Worm (Caenorhabditis elegans): ENCODE data around the gene hic-1.

hic-1 gene

DNA sequence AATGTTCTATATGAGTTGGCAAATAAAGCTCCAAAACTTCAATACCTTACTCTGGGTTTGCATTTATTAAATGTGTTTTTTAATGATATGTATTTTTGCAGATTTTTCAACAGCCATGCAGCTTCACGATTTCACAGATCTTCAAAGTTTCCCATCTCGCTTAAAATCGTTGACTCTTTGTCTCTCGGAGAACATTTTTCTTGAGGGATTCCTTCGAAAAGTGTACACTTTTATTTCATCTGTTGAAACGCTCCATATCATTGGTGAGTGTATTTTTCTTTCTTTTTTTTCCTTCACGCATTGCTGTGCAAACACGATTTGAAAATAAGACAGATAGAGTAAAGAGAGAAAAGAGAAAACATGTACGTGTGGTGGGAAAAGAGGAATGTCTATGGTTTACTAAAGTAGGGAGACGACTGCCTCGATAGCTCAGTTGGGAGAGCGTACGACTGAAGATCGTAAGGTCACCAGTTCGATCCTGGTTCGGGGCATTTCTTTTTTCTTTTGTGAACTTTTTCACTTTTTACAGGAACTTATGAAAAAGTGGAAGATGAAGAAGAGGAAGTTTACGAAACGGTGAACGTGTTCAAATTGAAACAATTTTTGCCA is 5.3 kb downstream of the hic-1 start:
- TF ChIP-seq nhr-28 (tag; optimal IDR thresholded peaks at IDR 0.05) (peak; percentile 43), zip-8 (tag; optimal IDR thresholded peaks at IDR 0.05) (no peak), mab-5 (tag; optimal IDR thresholded peaks at IDR 0.05) (no peak), unc-62 (GFP tag; optimal IDR thresholded peaks at IDR 0.05) (peak; percentile 54), mls-2 (tag; optimal IDR thresholded peaks at IDR 0.05) (peak; percentile 95), ceh-43 (GFP tag; optimal IDR thresholded peaks at IDR 0.05) (peak; percentile 74), sptf-1 (tag; optimal IDR thresholded peaks at IDR 0.05) (peak; percentile 94), ham-2 (GFP tag; optimal IDR thresholded peaks at IDR 0.05) (peak; percentile 76), lin-32 (GFP tag; optimal IDR thresholded peaks at IDR 0.05) (peak; percentile 80), elt-1 (tag; optimal IDR thresholded peaks at IDR 0.05; ENCODE audit: borderline replicate concordance, insufficient read depth) (no peak), sem-2 (GFP tag; optimal IDR thresholded peaks at IDR 0.05) (peak; percentile 78), blmp-1 (tag; optimal IDR thresholded peaks at IDR 0.05) (peak; percentile 17), drap-1 (GFP tag; optimal IDR thresholded peaks at IDR 0.05) (peak; percentile 91), nhr-76 (tag; optimal IDR thresholded peaks at IDR 0.05) (no peak), lsy-2 (tag; optimal IDR thresholded peaks at IDR 0.05) (peak; percentile 28), ceh-39 (tag; optimal IDR thresholded peaks at IDR 0.05) (peak; percentile 13), unc-120 (tag; optimal IDR thresholded peaks at IDR 0.05; ENCODE audit: poor library complexity, severe bottlenecking) (peak; percentile 87), nhr-237 (tag; optimal IDR thresholded peaks at IDR 0.05) (peak; percentile 43), flh-1 (GFP tag; optimal IDR thresholded peaks at IDR 0.05) (peak; percentile 57), ceh-83 (GFP tag; optimal IDR thresholded peaks at IDR 0.05) (peak; percentile 93), lin-13 (tag; optimal IDR thresholded peaks at IDR 0.05) (no peak), snpc-4 (tag; optimal IDR thresholded peaks at IDR 0.05) (no peak), cnd-1 (tag; optimal IDR thresholded peaks at IDR 0.05) (peak; percentile 86), bed-3 (GFP tag; optimal IDR thresholded peaks at IDR 0.05) (peak; percentile 84), mep-1 (tag; optimal IDR thresholded peaks at IDR 0.05) (peak; percentile 43), unc-39 (tag; optimal IDR thresholded peaks at IDR 0.05) (peak; percentile 19), pha-4 (tag; optimal IDR thresholded peaks at IDR 0.05) (peak; percentile 12), tbx-8 (GFP tag; optimal IDR thresholded peaks at IDR 0.05) (peak; percentile 76), hlh-1 (tag; optimal IDR thresholded peaks at IDR 0.05) (peak; percentile 55), ces-1 (GFP tag; optimal IDR thresholded peaks at IDR 0.05) (peak; percentile 52), M03D4.4 (tag; optimal IDR thresholded peaks at IDR 0.05) (no peak)

ce11 chrX:6591674-6592073 is 7.0 kb downstream of the hic-1 start:
- TF ChIP-seq ces-1 (GFP tag; optimal IDR thresholded peaks at IDR 0.05) (no peak), mep-1 (tag; optimal IDR thresholded peaks at IDR 0.05) (no peak), hlh-1 (tag; optimal IDR thresholded peaks at IDR 0.05) (peak; percentile 79), unc-120 (tag; optimal IDR thresholded peaks at IDR 0.05; ENCODE audit: poor library complexity, severe bottlenecking) (peak; percentile 57), unc-62 (GFP tag; optimal IDR thresholded peaks at IDR 0.05) (peak; percentile 41)

DNA sequence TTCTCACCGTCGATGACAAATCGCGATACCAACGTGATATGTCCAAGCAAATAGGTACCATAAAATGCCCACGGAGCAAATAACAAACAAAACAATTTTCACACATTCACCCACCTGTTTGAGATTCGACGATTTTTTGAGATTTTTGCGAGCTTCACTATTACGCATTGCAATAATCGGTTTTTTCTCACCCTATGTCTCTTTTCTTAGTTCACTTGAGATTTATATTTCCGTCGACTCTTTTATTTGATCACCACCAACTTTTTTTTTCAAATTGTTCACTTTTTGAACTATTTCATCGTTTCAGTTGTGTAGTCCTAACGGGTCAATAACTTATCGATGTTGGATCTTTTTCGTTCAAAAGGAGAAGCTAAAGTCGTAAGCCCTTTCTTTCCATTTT is 10.1 kb downstream of the hic-1 start, which contains the start of gene fbxl-4:
Gene fbxl-4, plus strand, starts transcription at position 301 of the 400 bp plus-strand sequence.
- TF ChIP-seq ham-2 (GFP tag; optimal IDR thresholded peaks at IDR 0.05) (no peak), ces-1 (GFP tag; optimal IDR thresholded peaks at IDR 0.05) (no peak), tbx-8 (GFP tag; optimal IDR thresholded peaks at IDR 0.05) (no peak), sem-2 (GFP tag; optimal IDR thresholded peaks at IDR 0.05) (no peak), sptf-1 (tag; optimal IDR thresholded peaks at IDR 0.05) (no peak)

- TF ChIP-seq ces-1 (GFP tag; optimal IDR thresholded peaks at IDR 0.05) (no peak), nhr-28 (tag; optimal IDR thresholded peaks at IDR 0.05) (no peak), nhr-2 (tag; optimal IDR thresholded peaks at IDR 0.05) (no peak), lsy-2 (tag; optimal IDR thresholded peaks at IDR 0.05) (no peak), ztf-11 (tag; optimal IDR thresholded peaks at IDR 0.05) (no peak), ham-2 (GFP tag; optimal IDR thresholded peaks at IDR 0.05) (no peak), lin-13 (tag; optimal IDR thresholded peaks at IDR 0.05) (no peak), blmp-1 (tag; optimal IDR thresholded peaks at IDR 0.05) (no peak), drap-1 (GFP tag; optimal IDR thresholded peaks at IDR 0.05) (no peak), flh-1 (GFP tag; optimal IDR thresholded peaks at IDR 0.05) (no peak), nhr-237 (tag; optimal IDR thresholded peaks at IDR 0.05) (no peak), mep-1 (tag; optimal IDR thresholded peaks at IDR 0.05) (no peak), bed-3 (GFP tag; optimal IDR thresholded peaks at IDR 0.05) (no peak), M03D4.4 (tag; optimal IDR thresholded peaks at IDR 0.05) (no peak), elt-3 (tag; optimal IDR thresholded peaks at IDR 0.05) (no peak), cnd-1 (tag; optimal IDR thresholded peaks at IDR 0.05) (no peak), sptf-1 (tag; optimal IDR thresholded peaks at IDR 0.05) (no peak), sem-2 (GFP tag; optimal IDR thresholded peaks at IDR 0.05) (no peak), hlh-1 (tag; optimal IDR thresholded peaks at IDR 0.05) (no peak), snpc-4 (tag; optimal IDR thresholded peaks at IDR 0.05) (no peak)
These were observed 15.2 kb downstream of the hic-1 start for ce11 chrX:6583385-6583784.
